Worm (Caenorhabditis elegans) whole organism, L4 larva: Measurements from ENCODE around the gene hpr-17.

ENCODE experiments used
- Y75B8A.6 ChIP-seq: fragments of 200-800 bp; sonication (Bioruptor generic); IDR thresholded peaks from 2 replicates; pipeline ENCODE4 v1.3.6; 2022; ENCODE audit warnings: missing genetic modification reagents, missing genetic modification characterization, missing compliant biosample characterization
- ZK546.5 ChIP-seq, 2 experiments: sonication (generic microtip); optimal IDR thresholded peaks; 2 replicates each; lab custom pipeline; 2017; ENCODE audit warnings: missing biosample characterization in 2 of 2, missing genetic modification characterization in 2 of 2
- attf-4 ChIP-seq: sonication (generic microtip); optimal IDR thresholded peaks from 3 replicates; lab custom pipeline; 2017; ENCODE audit warnings: missing biosample characterization, missing genetic modification characterization
- daf-8 ChIP-seq: fragments of 200-800 bp; sonication (Bioruptor generic); IDR thresholded peaks from 2 replicates; pipeline ENCODE4 v1.3.6; 2022; ENCODE audit warnings: missing genetic modification characterization, missing compliant biosample characterization
- dve-1 ChIP-seq: sonication (generic microtip); optimal IDR thresholded peaks from 2 replicates; lab custom pipeline; 2017; ENCODE audit warnings: antibody characterized with exemption, mild to moderate bottlenecking, missing genetic modification characterization, missing compliant biosample characterization; ENCODE audit not compliant: insufficient read depth
- jun-1 ChIP-seq: fragments of 150-350 bp; optimal IDR thresholded peaks from 2 replicates; lab custom pipeline; 2014; ENCODE audit warnings: missing biosample characterization, missing genetic modification reagents, missing genetic modification characterization
- nhr-6 ChIP-seq: fragments of 150-350 bp; optimal IDR thresholded peaks from 2 replicates; lab custom pipeline; 2014; ENCODE audit warnings: missing biosample characterization, missing genetic modification characterization
- snpc-4 ChIP-seq: fragments of 150-350 bp; optimal IDR thresholded peaks from 2 replicates; lab custom pipeline; 2014; ENCODE audit warnings: missing biosample characterization, missing genetic modification characterization
- unc-62 ChIP-seq, 3 experiments: fragments of 150-350 bp in 1 of 3; sonication (generic microtip); optimal IDR thresholded peaks in 2 of 3; peaks in 1 of 3; 1 replicate in 1 of 3; 2 replicates in 2 of 3; lab custom pipeline; 2014 to 2017; ENCODE audit warnings: missing biosample characterization in 3 of 3, missing genetic modification characterization in 3 of 3, missing genetic modification reagents in 3 of 3, missing genotype in 1 of 3
- zfp-3 ChIP-seq: fragments of 200-800 bp; sonication (Bioruptor generic); conservative IDR thresholded peaks from 2 replicates; pipeline ENCODE4 v1.3.6; 2022; ENCODE audit warnings: missing genetic modification reagents, missing genetic modification characterization, missing compliant biosample characterization

ce11 chrII:13156071-13156470 is 776 bp downstream of the hpr-17 start:
- no peak for TF ChIP-seq dve-1
- TF ChIP-seq jun-1 (tag; lab: Kevin White, UChicago): no peak
- TF ChIP-seq unc-62 (GFP tag; optimal IDR thresholded peaks at IDR 0.05 in 1 of 2; lab: Kevin White, UChicago): no peak
- TF ChIP-seq unc-62 (tag; optimal IDR thresholded peaks at IDR 0.05; lab: Kevin White, UChicago): no peak
- no peak for TF ChIP-seq ZK546.5 (tag; optimal IDR thresholded peaks at IDR 0.05; lab: Kevin White, UChicago)
- no peak for TF ChIP-seq snpc-4 (tag; lab: Kevin White, UChicago)
- TF ChIP-seq nhr-6 (tag; lab: Kevin White, UChicago): no peak
- TF ChIP-seq Y75B8A.6 (GFP tag; lab: Robert Waterston, UW): no peak
- TF ChIP-seq attf-4 (tag; lab: Kevin White, UChicago): no peak
- no peak for TF ChIP-seq daf-8 (GFP tag; lab: Robert Waterston, UW)
- no peak for TF ChIP-seq zfp-3 (GFP tag; lab: Robert Waterston, UW)
